Worm (Caenorhabditis elegans) whole organism, L1 larva: ENCODE results near the gene T10B9.14.

Source experiments
- C04F5.9 ChIP-seq: sonication (generic microtip); optimal IDR thresholded peaks from 2 replicates; lab custom pipeline; 2016; ENCODE audit warnings: missing genetic modification characterization, missing compliant biosample characterization
- C16A3.4 ChIP-seq: fragments of 150-350 bp; optimal IDR thresholded peaks from 2 replicates; lab custom pipeline; 2014; ENCODE audit warnings: missing biosample characterization, missing genetic modification characterization
- C34B4.2 ChIP-seq: sonication (generic microtip); optimal IDR thresholded peaks from 2 replicates; lab custom pipeline; 2017; ENCODE audit warnings: mild to moderate bottlenecking, missing genetic modification characterization, missing compliant biosample characterization
- aha-1 ChIP-seq: fragments of 150-350 bp; optimal IDR thresholded peaks from 2 replicates; lab custom pipeline; 2014; ENCODE audit warnings: missing biosample characterization, missing genetic modification characterization
- aly-2 ChIP-seq: fragments of 150-350 bp; optimal IDR thresholded peaks from 2 replicates; lab custom pipeline; 2014; ENCODE audit warnings: missing biosample characterization, missing genetic modification characterization
- blmp-1 ChIP-seq: fragments of 150-350 bp; optimal IDR thresholded peaks from 2 replicates; lab custom pipeline; 2014; ENCODE audit warnings: missing biosample characterization, missing genetic modification characterization
- ceh-8 ChIP-seq: fragments of 200-800 bp; sonication (Bioruptor generic); optimal IDR thresholded peaks from 2 replicates; lab custom pipeline; 2018; ENCODE audit warnings: mild to moderate bottlenecking, missing genetic modification characterization, moderate library complexity, missing compliant biosample characterization
- ceh-88 ChIP-seq: fragments of 200-800 bp; sonication (Bioruptor generic); IDR thresholded peaks from 2 replicates; pipeline ENCODE4 v1.3.6; 2022; ENCODE audit warnings: missing genetic modification characterization, missing compliant biosample characterization
- ces-1 ChIP-seq: fragments of 150-350 bp; optimal IDR thresholded peaks from 2 replicates; lab custom pipeline; 2014; ENCODE audit warnings: missing biosample characterization, missing genetic modification reagents, missing genetic modification characterization
- dpl-1 ChIP-seq, 3 experiments: fragments of 150-350 bp in 2 of 3; sonication (generic microtip) in 1 of 3; optimal IDR thresholded peaks; 2 replicates each; lab custom pipeline; 2014 to 2017; ENCODE audit warnings: missing biosample characterization in 3 of 3, missing genetic modification characterization in 3 of 3, missing genetic modification reagents in 3 of 3
- dsc-1 ChIP-seq: sonication (generic microtip); optimal IDR thresholded peaks from 2 replicates; lab custom pipeline; 2016; ENCODE audit warnings: mild to moderate bottlenecking, missing genetic modification characterization, missing compliant biosample characterization
- efl-3 ChIP-seq: fragments of 200-800 bp; sonication (Bioruptor generic); optimal IDR thresholded peaks from 2 replicates; lab custom pipeline; 2018; ENCODE audit warnings: mild to moderate bottlenecking, missing genetic modification characterization, missing compliant biosample characterization
- egl-27 ChIP-seq, 2 experiments: fragments of 150-350 bp in 1 of 2; sonication (generic microtip); optimal IDR thresholded peaks; 3 replicates each; lab custom pipeline; 2017 to 2018; ENCODE audit warnings: missing biosample characterization in 2 of 2, missing genetic modification characterization in 2 of 2, missing genetic modification reagents in 2 of 2
- elt-3 ChIP-seq, 6 experiments: fragments of 150-350 bp in 1 of 6; sonication (generic microtip); optimal IDR thresholded peaks; 2 replicates each; lab custom pipeline; 2017 to 2018; ENCODE audit warnings: missing biosample characterization in 6 of 6, missing genetic modification characterization in 6 of 6, inconsistent platforms in 1 of 6
- ets-5 ChIP-seq: fragments of 200-800 bp; sonication (Bioruptor generic); IDR thresholded peaks from 2 replicates; pipeline ENCODE4 v1.3.6; 2022; ENCODE audit warnings: missing genetic modification characterization, missing compliant biosample characterization
- fos-1 ChIP-seq: fragments of 150-350 bp; optimal IDR thresholded peaks from 2 replicates; lab custom pipeline; 2014; ENCODE audit warnings: missing biosample characterization, missing genetic modification characterization
- grh-1 ChIP-seq: fragments of 200-800 bp; sonication (Bioruptor generic); IDR thresholded peaks from 2 replicates; pipeline ENCODE4 v1.3.6; 2022; ENCODE audit warnings: missing genetic modification reagents, missing genetic modification characterization, missing compliant biosample characterization
- hlh-4 ChIP-seq: sonication (generic microtip); optimal IDR thresholded peaks from 2 replicates; lab custom pipeline; 2016; ENCODE audit warnings: mild to moderate bottlenecking, missing genetic modification characterization, missing compliant biosample characterization
- jun-1 ChIP-seq: fragments of 150-350 bp; optimal IDR thresholded peaks from 2 replicates; lab custom pipeline; 2014; ENCODE audit warnings: missing biosample characterization, missing genetic modification reagents, missing genetic modification characterization
- lin-14 ChIP-seq: fragments of 200-800 bp; sonication (Bioruptor generic); optimal IDR thresholded peaks from 2 replicates; lab custom pipeline; 2018; ENCODE audit warnings: mild to moderate bottlenecking, missing genetic modification characterization, moderate library complexity, missing compliant biosample characterization
- lin-15B ChIP-seq: fragments of 150-350 bp; sonication (generic microtip); optimal IDR thresholded peaks from 3 replicates; lab custom pipeline; 2014; ENCODE audit warnings: missing biosample characterization, missing genetic modification characterization
- lin-35 ChIP-seq, 2 experiments: fragments of 150-350 bp; optimal IDR thresholded peaks; 2 replicates each; lab custom pipeline; 2014; ENCODE audit warnings: missing biosample characterization in 2 of 2, missing genetic modification characterization in 2 of 2, missing genetic modification reagents in 2 of 2
- mdl-1 ChIP-seq, 2 experiments: fragments of 150-350 bp; optimal IDR thresholded peaks; 2 replicates each; lab custom pipeline; 2014 to 2017; ENCODE audit warnings: missing biosample characterization in 2 of 2, missing genetic modification characterization in 2 of 2, inconsistent platforms in 1 of 2
- mef-2 ChIP-seq: fragments of 150-350 bp; optimal IDR thresholded peaks from 2 replicates; lab custom pipeline; 2014; ENCODE audit warnings: missing biosample characterization, missing genetic modification characterization
- mep-1 ChIP-seq: fragments of 150-350 bp; optimal IDR thresholded peaks from 2 replicates; lab custom pipeline; 2014; ENCODE audit warnings: missing biosample characterization, missing genetic modification characterization
- nhr-19 ChIP-seq: fragments of 200-800 bp; sonication (Bioruptor generic); conservative IDR thresholded peaks from 2 replicates; pipeline ENCODE4 v1.3.6; 2022; ENCODE audit warnings: missing genetic modification characterization, missing compliant biosample characterization
- nhr-20 ChIP-seq: sonication (generic microtip); optimal IDR thresholded peaks from 2 replicates; lab custom pipeline; 2016; ENCODE audit warnings: mild to moderate bottlenecking, missing genetic modification characterization, missing compliant biosample characterization
- nhr-28 ChIP-seq: fragments of 150-350 bp; optimal IDR thresholded peaks from 2 replicates; lab custom pipeline; 2014; ENCODE audit warnings: missing biosample characterization, missing genetic modification characterization
- nhr-76 ChIP-seq: sonication (generic microtip); optimal IDR thresholded peaks from 2 replicates; lab custom pipeline; 2017; ENCODE audit warnings: missing biosample characterization, missing genetic modification characterization
- nhr-77 ChIP-seq: fragments of 150-350 bp; optimal IDR thresholded peaks from 2 replicates; lab custom pipeline; 2014; ENCODE audit warnings: missing biosample characterization, missing genetic modification characterization
- pax-3 ChIP-seq: fragments of 200-800 bp; sonication (Bioruptor generic); optimal IDR thresholded peaks from 2 replicates; lab custom pipeline; 2018; ENCODE audit warnings: mild to moderate bottlenecking, missing genetic modification characterization, moderate library complexity, missing compliant biosample characterization
- pqm-1 ChIP-seq: sonication (generic microtip); optimal IDR thresholded peaks from 3 replicates; lab custom pipeline; 2017; ENCODE audit warnings: missing biosample characterization, missing genetic modification characterization
- rnt-1 ChIP-seq: sonication (generic microtip); optimal IDR thresholded peaks from 2 replicates; lab custom pipeline; 2016; ENCODE audit warnings: mild to moderate bottlenecking, missing genetic modification characterization, moderate library complexity, missing compliant biosample characterization
- snpc-4 ChIP-seq: fragments of 150-350 bp; optimal IDR thresholded peaks from 2 replicates; lab custom pipeline; 2014; ENCODE audit warnings: missing biosample characterization, missing genetic modification characterization
- snu-23 ChIP-seq: sonication (generic microtip); optimal IDR thresholded peaks from 2 replicates; lab custom pipeline; 2016; ENCODE audit warnings: missing genetic modification characterization, missing compliant biosample characterization
- sox-4 ChIP-seq: sonication (generic microtip); optimal IDR thresholded peaks from 2 replicates; lab custom pipeline; 2016; ENCODE audit warnings: missing genetic modification characterization, missing compliant biosample characterization
- sptf-1 ChIP-seq: fragments of 150-350 bp; optimal IDR thresholded peaks from 2 replicates; lab custom pipeline; 2014; ENCODE audit warnings: missing biosample characterization, missing genetic modification characterization
- sup-37 ChIP-seq: fragments of 200-800 bp; sonication (Bioruptor generic); optimal IDR thresholded peaks from 2 replicates; lab custom pipeline; 2018; ENCODE audit warnings: mild to moderate bottlenecking, missing genetic modification characterization, missing compliant biosample characterization
- swsn-7 ChIP-seq: sonication (generic microtip); optimal IDR thresholded peaks from 2 replicates; lab custom pipeline; 2016; ENCODE audit warnings: missing genetic modification characterization, missing compliant biosample characterization
- tbx-2 ChIP-seq: sonication (generic microtip); optimal IDR thresholded peaks from 2 replicates; lab custom pipeline; 2016; ENCODE audit warnings: missing genetic modification characterization, missing compliant biosample characterization
- tlp-1 ChIP-seq: fragments of 150-350 bp; optimal IDR thresholded peaks from 2 replicates; lab custom pipeline; 2014; ENCODE audit warnings: missing biosample characterization, missing genetic modification characterization
- unc-30 ChIP-seq: sonication (generic microtip); optimal IDR thresholded peaks from 2 replicates; lab custom pipeline; 2017; ENCODE audit warnings: missing biosample characterization, missing genetic modification characterization
- unc-62 ChIP-seq: fragments of 150-350 bp; optimal IDR thresholded peaks from 2 replicates; lab custom pipeline; 2014; ENCODE audit warnings: missing biosample characterization, missing genetic modification reagents, missing genetic modification characterization
- unc-86 ChIP-seq: sonication (generic microtip); optimal IDR thresholded peaks from 2 replicates; lab custom pipeline; 2016; ENCODE audit warnings: missing genetic modification characterization, missing compliant biosample characterization
- unc-98 ChIP-seq: fragments of 200-800 bp; sonication (Bioruptor generic); IDR thresholded peaks from 2 replicates; pipeline ENCODE4 v1.3.6; 2022; ENCODE audit warnings: missing genetic modification characterization, missing compliant biosample characterization
- vab-15 ChIP-seq: sonication (generic microtip); optimal IDR thresholded peaks from 2 replicates; lab custom pipeline; 2017; ENCODE audit warnings: missing genotype, mild to moderate bottlenecking, missing genetic modification characterization, missing compliant biosample characterization
- xbp-1 ChIP-seq: sonication (generic microtip); optimal IDR thresholded peaks from 2 replicates; lab custom pipeline; 2016; ENCODE audit warnings: missing genetic modification characterization, missing compliant biosample characterization
- zip-4 ChIP-seq: fragments of 200-800 bp; sonication (Bioruptor generic); optimal IDR thresholded peaks from 2 replicates; lab custom pipeline; 2018; ENCODE audit warnings: mild to moderate bottlenecking, missing genetic modification characterization, moderate library complexity, missing compliant biosample characterization
- ztf-11 ChIP-seq, 2 experiments: sonication (generic microtip); optimal IDR thresholded peaks; 2 replicates each; lab custom pipeline; 2016 to 2017; ENCODE audit warnings: missing genetic modification characterization in 2 of 2, missing biosample characterization in 1 of 2, missing compliant biosample characterization in 1 of 2

The T10B9.14 gene

ce11 chrII:9778495-9778894 is 3.7 kb downstream of the T10B9.14 start (continued):
- no peak for TF ChIP-seq aly-2

- TF ChIP-seq tlp-1 (no peak), C16A3.4 (tag; lab: Kevin White, UChicago) (no peak), vab-15 (no peak), nhr-19 (GFP tag; lab: Robert Waterston, UW) (no peak), unc-30 (tag; lab: Kevin White, UChicago) (no peak), mep-1 (tag; lab: Kevin White, UChicago) (no peak), lin-35 (GFP tag; optimal IDR thresholded peaks at IDR 0.05; lab: Kevin White, UChicago) (no peak), nhr-76 (tag; lab: Kevin White, UChicago) (no peak), unc-86 (tag; lab: Kevin White, UChicago) (no peak), lin-15B (tag; lab: Kevin White, UChicago) (no peak)
Observed at ce11 chrII:9775790-9776189, 6.4 kb downstream of the T10B9.14 start, which contains the start of gene T10B9.9. TSS of gene T10B9.9 (minus strand) at chrII:9775890.

- TF ChIP-seq ets-5 (GFP tag; lab: Robert Waterston, UW) (no peak), unc-30 (tag; lab: Kevin White, UChicago) (no peak), mdl-1 (tag; optimal IDR thresholded peaks at IDR 0.05; lab: Kevin White, UChicago) (peak in 1 of 2 experiments; percentile 62), C16A3.4 (tag; lab: Kevin White, UChicago) (no peak), fos-1 (tag; lab: Kevin White, UChicago) (no peak), unc-62 (GFP tag; lab: Kevin White, UChicago) (no peak), elt-3 (tag; optimal IDR thresholded peaks at IDR 0.05; lab: Kevin White, UChicago) (peak in 2 of 6 experiments; percentile 17 to 49), ces-1 (GFP tag; lab: Kevin White, UChicago) (no peak), C04F5.9 (tag; lab: Kevin White, UChicago) (no peak), C34B4.2 (no peak), zip-4 (GFP tag; lab: Kevin White, UChicago) (peak; percentile 45), ztf-11 (tag; optimal IDR thresholded peaks at IDR 0.05; lab: Kevin White, UChicago) (peak in 1 of 2 experiments; percentile 71), dpl-1 (GFP tag; optimal IDR thresholded peaks at IDR 0.05; lab: Kevin White, UChicago) (peak in 2 of 3 experiments; percentile 49 to 53), ceh-88 (GFP tag; lab: Robert Waterston, UW) (peak; percentile 61; the same call in 1 of the 2 replicates), sptf-1 (no peak), hlh-4 (tag; lab: Kevin White, UChicago) (peak; percentile 16), unc-86 (tag; lab: Kevin White, UChicago) (peak; percentile 41), nhr-28 (tag; lab: Kevin White, UChicago) (no peak), sup-37 (GFP tag; lab: Kevin White, UChicago) (no peak), xbp-1 (tag; lab: Kevin White, UChicago) (peak; percentile 66), tbx-2 (tag; lab: Kevin White, UChicago) (peak; percentile 66), sox-4 (tag; lab: Kevin White, UChicago) (peak; percentile 52), unc-98 (GFP tag; lab: Robert Waterston, UW) (no peak), mef-2 (tag; lab: Kevin White, UChicago) (no peak), ceh-8 (GFP tag; lab: Kevin White, UChicago) (peak; percentile 48), rnt-1 (tag; lab: Kevin White, UChicago) (peak; percentile 78), tlp-1 (no peak), lin-14 (peak; percentile 54), blmp-1 (no peak), mep-1 (tag; lab: Kevin White, UChicago) (peak; percentile 50), nhr-76 (tag; lab: Kevin White, UChicago) (no peak), snu-23 (GFP tag; lab: Kevin White, UChicago) (peak; percentile 72), dsc-1 (tag; lab: Kevin White, UChicago) (peak; percentile 82), pqm-1 (tag; lab: Kevin White, UChicago) (no peak), grh-1 (GFP tag; lab: Robert Waterston, UW) (no peak), jun-1 (tag; lab: Kevin White, UChicago) (peak; percentile 50), pax-3 (tag; lab: Kevin White, UChicago) (peak; percentile 56), egl-27 (tag; optimal IDR thresholded peaks at IDR 0.05; lab: Kevin White, UChicago) (no peak), aha-1 (no peak), nhr-20 (tag; lab: Kevin White, UChicago) (peak; percentile 83), snpc-4 (tag; lab: Kevin White, UChicago) (peak; percentile 37), efl-3 (GFP tag; lab: Kevin White, UChicago) (no peak), swsn-7 (tag; lab: Kevin White, UChicago) (peak; percentile 75), nhr-77 (tag; lab: Kevin White, UChicago) (peak; percentile 52)
Observed at ce11 chrII:9774653-9775052, 7.6 kb downstream of the T10B9.14 start.
